Fruit fly (Drosophila melanogaster) whole organism, pupa: ENCODE results near the gene CG2772.
A peak's percentile ranks its signal among the peaks of the same experiment; 100 is the strongest.

ENCODE experiments used
- CG10348 ChIP-seq: fragments of 200-800 bp; sonication (Bioruptor generic); IDR thresholded peaks from 2 replicates; pipeline ENCODE4 v1.3.6; 2022; ENCODE audit warnings: missing biosample characterization, missing genetic modification characterization
- CG12605 ChIP-seq: fragments of 200-800 bp; sonication (Bioruptor generic); IDR thresholded peaks from 2 replicates; pipeline ENCODE4 v1.3.6; 2022; ENCODE audit warnings: missing biosample characterization, missing genetic modification characterization
- CG13204 ChIP-seq: fragments of 200-800 bp; sonication (Bioruptor generic); optimal IDR thresholded peaks from 2 replicates; lab custom pipeline; 2018; ENCODE audit warnings: missing biosample characterization, mild to moderate bottlenecking, missing genetic modification characterization, moderate library complexity
- CG15710 ChIP-seq: fragments of 200-800 bp; sonication (Bioruptor generic); optimal IDR thresholded peaks from 2 replicates; lab custom pipeline; 2018; ENCODE audit warnings: missing biosample characterization, mild to moderate bottlenecking, missing genetic modification characterization, moderate library complexity
- CG32121 ChIP-seq: fragments of 200-800 bp; sonication (Bioruptor generic); IDR thresholded peaks from 2 replicates; pipeline ENCODE4 v1.3.6; 2022; ENCODE audit warnings: missing biosample characterization, missing genetic modification characterization
- CG4496 ChIP-seq: fragments of 200-800 bp; sonication (Bioruptor generic); IDR thresholded peaks from 3 replicates; pipeline ENCODE4 v1.3.6; 2022; ENCODE audit warnings: missing biosample characterization, missing genetic modification characterization
- CG8159 ChIP-seq: fragments of 200-800 bp; sonication (Bioruptor generic); optimal IDR thresholded peaks from 3 replicates; lab custom pipeline; 2018; ENCODE audit warnings: missing biosample characterization, mild to moderate bottlenecking, missing genetic modification characterization, moderate library complexity
- CG8301 ChIP-seq: fragments of 200-800 bp; sonication (Bioruptor generic); optimal IDR thresholded peaks from 2 replicates; lab custom pipeline; 2018; ENCODE audit warnings: missing biosample characterization, mild to moderate bottlenecking, missing genetic modification characterization
- Pif1A ChIP-seq: fragments of 200-800 bp; sonication (Bioruptor generic); optimal IDR thresholded peaks from 3 replicates; lab custom pipeline; 2016; ENCODE audit warnings: missing biosample characterization, missing genetic modification characterization
- fd96Ca ChIP-seq: fragments of 200-800 bp; sonication (Bioruptor generic); IDR thresholded peaks from 3 replicates; pipeline ENCODE4 v1.3.6; 2022; ENCODE audit warnings: missing biosample characterization, missing genetic modification characterization
- gl ChIP-seq: fragments of 200-800 bp; sonication (Bioruptor generic); optimal IDR thresholded peaks from 2 replicates; lab custom pipeline; 2018; ENCODE audit warnings: missing biosample characterization, mild to moderate bottlenecking, missing genetic modification characterization

- no peak for TF ChIP-seq CG12605 (GFP tag; lab: Robert Waterston, UW)
- no peak for TF ChIP-seq CG13204 (GFP tag; lab: Kevin White, UChicago)
- no peak for TF ChIP-seq CG10348 (GFP tag; lab: Robert Waterston, UW)
- TF ChIP-seq CG15710, result no peak
- no peak for TF ChIP-seq Pif1A
- TF ChIP-seq CG8301 (tag; lab: Kevin White, UChicago), result no peak
- TF ChIP-seq fd96Ca (GFP tag; lab: Robert Waterston, UW), result no peak
- TF ChIP-seq CG4496 (GFP tag; lab: Robert Waterston, UW), result peak; percentile 53; the same call in 2 of the 3 replicates
- no peak for TF ChIP-seq CG8159 (tag; lab: Kevin White, UChicago)
- no peak for TF ChIP-seq CG32121 (GFP tag; lab: Robert Waterston, UW)
- no peak for TF ChIP-seq gl (tag; lab: Kevin White, UChicago)
These were observed 45.2 kb downstream of the CG2772 start, which contains the start of gene CG15414 for dm6 chr2L:3490971-3491370.
